Fruit fly (Drosophila melanogaster) whole organism, embryonic: ENCODE measurements around the gene mRpL39.

Experiments used
- Ada2b ChIP-seq: fragments of 200-800 bp; sonication (Bioruptor generic); IDR thresholded peaks from 2 replicates; pipeline ENCODE4 v1.3.6; 2022; ENCODE audit warnings: missing biosample characterization, missing genetic modification characterization
- Antp ChIP-seq: fragments of 200-800 bp; sonication (Bioruptor generic); optimal IDR thresholded peaks from 3 replicates; lab custom pipeline; 2016; ENCODE audit warnings: missing biosample characterization, missing genetic modification characterization
- B-H1 ChIP-seq: fragments of 200-800 bp; sonication (Bioruptor generic); IDR thresholded peaks from 3 replicates; pipeline ENCODE4 v1.3.6; 2022; ENCODE audit warnings: missing biosample characterization, missing genetic modification characterization
- CG11696 ChIP-seq: fragments of 200-800 bp; sonication (Bioruptor generic); IDR thresholded peaks from 2 replicates; pipeline ENCODE4 v1.3.6; 2022; ENCODE audit warnings: missing biosample characterization, missing genetic modification characterization
- CG11723 ChIP-seq: fragments of 200-800 bp; sonication (Bioruptor generic); optimal IDR thresholded peaks from 2 replicates; lab custom pipeline; 2017; ENCODE audit warnings: missing biosample characterization, mild to moderate bottlenecking, missing genetic modification characterization
- CG12104 ChIP-seq: fragments of 200-800 bp; sonication (Bioruptor generic); optimal IDR thresholded peaks from 3 replicates; lab custom pipeline; 2016; ENCODE audit warnings: missing biosample characterization, missing genetic modification characterization
- CG16815 ChIP-seq: fragments of 200-800 bp; sonication (Bioruptor generic); optimal IDR thresholded peaks from 3 replicates; lab custom pipeline; 2017; ENCODE audit warnings: missing biosample characterization, mild to moderate bottlenecking, missing genetic modification characterization
- CG17186 ChIP-seq: fragments of 200-800 bp; sonication (Bioruptor generic); optimal IDR thresholded peaks from 3 replicates; lab custom pipeline; 2017; ENCODE audit warnings: missing biosample characterization, missing genetic modification reagents, missing genetic modification characterization
- CG17385 ChIP-seq: fragments of 200-800 bp; sonication (Bioruptor generic); optimal IDR thresholded peaks from 3 replicates; lab custom pipeline; 2018; ENCODE audit warnings: missing biosample characterization, mild to moderate bottlenecking, missing genetic modification characterization
- CG17568 ChIP-seq: fragments of 200-800 bp; sonication (Bioruptor generic); optimal IDR thresholded peaks from 2 replicates; lab custom pipeline; 2018; ENCODE audit warnings: missing biosample characterization, mild to moderate bottlenecking, missing genetic modification characterization, moderate library complexity
- CG18619 ChIP-seq: fragments of 200-800 bp; sonication (Bioruptor generic); optimal IDR thresholded peaks from 3 replicates; lab custom pipeline; 2017; ENCODE audit warnings: missing biosample characterization, mild to moderate bottlenecking, missing genetic modification characterization
- CG42726 ChIP-seq: fragments of 200-800 bp; sonication (Bioruptor generic); IDR thresholded peaks from 2 replicates; pipeline ENCODE4 v1.3.6; 2022; ENCODE audit warnings: missing biosample characterization, missing genetic modification characterization; ENCODE audit not compliant: partially characterized antibody
- CG4328 ChIP-seq: fragments of 200-800 bp; sonication (Bioruptor generic); optimal IDR thresholded peaks from 3 replicates; lab custom pipeline; 2017; ENCODE audit warnings: missing biosample characterization, missing genetic modification reagents, missing genetic modification characterization
- CG4360 ChIP-seq: fragments of 200-800 bp; sonication (Bioruptor generic); IDR thresholded peaks from 2 replicates; pipeline ENCODE4 v1.3.6; 2022; ENCODE audit warnings: missing biosample characterization, missing genetic modification characterization
- CG6683 ChIP-seq: fragments of 200-800 bp; sonication (Bioruptor generic); optimal IDR thresholded peaks from 2 replicates; lab custom pipeline; 2017; ENCODE audit warnings: missing biosample characterization, mild to moderate bottlenecking, missing genetic modification characterization, missing genetic modification reagents
- CG6765 ChIP-seq: fragments of 200-800 bp; sonication (Bioruptor generic); optimal IDR thresholded peaks from 3 replicates; lab custom pipeline; 2017; ENCODE audit warnings: missing biosample characterization, mild to moderate bottlenecking, missing genetic modification characterization
- CG6813 ChIP-seq: fragments of 200-800 bp; sonication (Bioruptor generic); optimal IDR thresholded peaks from 2 replicates; lab custom pipeline; 2017; ENCODE audit warnings: missing biosample characterization, missing genetic modification characterization, mild to moderate bottlenecking, moderate library complexity, missing genetic modification reagents
- CG7372 ChIP-seq: fragments of 200-800 bp; sonication (Bioruptor generic); IDR thresholded peaks from 2 replicates; pipeline ENCODE4 v1.3.6; 2022; ENCODE audit warnings: missing biosample characterization, missing genetic modification characterization
- CG7963 ChIP-seq: fragments of 200-800 bp; sonication (Bioruptor generic); IDR thresholded peaks from 3 replicates; pipeline ENCODE4 v1.3.6; 2022; ENCODE audit warnings: missing biosample characterization, missing genetic modification characterization; ENCODE audit not compliant: partially characterized antibody
- CG8290 ChIP-seq, 3 experiments: fragments of 200-800 bp; sonication (Bioruptor generic); optimal IDR thresholded peaks; 2 replicates each; lab custom pipeline; 2016 to 2019; ENCODE audit warnings: missing biosample characterization in 3 of 3, missing genetic modification characterization in 3 of 3, mild to moderate bottlenecking in 2 of 3, moderate library complexity in 1 of 3
- CoRest ChIP-seq: fragments of 200-800 bp; sonication (Bioruptor generic); optimal IDR thresholded peaks from 3 replicates; lab custom pipeline; 2018; ENCODE audit warnings: missing biosample characterization, mild to moderate bottlenecking, missing genetic modification characterization, moderate library complexity
- Dek ChIP-seq: fragments of 200-800 bp; sonication (Bioruptor generic); optimal IDR thresholded peaks from 3 replicates; lab custom pipeline; 2019; ENCODE audit warnings: missing biosample characterization, mild to moderate bottlenecking, missing genetic modification characterization, moderate library complexity
- Doc3 ChIP-seq: fragments of 200-800 bp; sonication (Bioruptor generic); IDR thresholded peaks from 3 replicates; pipeline ENCODE4 v1.3.6; 2022; ENCODE audit warnings: missing biosample characterization, missing genetic modification characterization; ENCODE audit not compliant: partially characterized antibody
- Ets97D ChIP-seq: fragments of 200-800 bp; sonication (Bioruptor generic); optimal IDR thresholded peaks from 3 replicates; lab custom pipeline; 2016; ENCODE audit warnings: missing biosample characterization, missing genetic modification characterization
- Gsc ChIP-seq: fragments of 200-800 bp; sonication (Bioruptor generic); IDR thresholded peaks from 2 replicates; pipeline ENCODE4 v1.3.6; 2022; ENCODE audit warnings: missing biosample characterization, missing genetic modification characterization
- Gug ChIP-seq: fragments of 200-800 bp; sonication (Bioruptor generic); IDR thresholded peaks from 4 replicates; pipeline ENCODE4 v1.3.6; 2022; ENCODE audit warnings: missing biosample characterization, missing genetic modification characterization
- HLH54F ChIP-seq: fragments of 200-800 bp; sonication (Bioruptor generic); optimal IDR thresholded peaks from 3 replicates; lab custom pipeline; 2016; ENCODE audit warnings: missing biosample characterization, missing genetic modification characterization
- Mad ChIP-seq: fragments of 200-800 bp; sonication (Bioruptor generic); optimal IDR thresholded peaks from 2 replicates; lab custom pipeline; 2016; ENCODE audit warnings: missing biosample characterization, missing genetic modification characterization
- Nf-YB ChIP-seq: fragments of 200-800 bp; sonication (Bioruptor generic); optimal IDR thresholded peaks from 3 replicates; lab custom pipeline; 2019; ENCODE audit warnings: missing biosample characterization, mild to moderate bottlenecking, missing genetic modification characterization, moderate library complexity
- PHDP ChIP-seq: fragments of 200-800 bp; sonication (Bioruptor generic); optimal IDR thresholded peaks from 3 replicates; lab custom pipeline; 2018; ENCODE audit warnings: missing biosample characterization, mild to moderate bottlenecking, missing genetic modification characterization, moderate library complexity
- bcd ChIP-seq: fragments of 200-800 bp; sonication (Bioruptor generic); optimal IDR thresholded peaks from 2 replicates; lab custom pipeline; 2017; ENCODE audit warnings: missing biosample characterization, mild to moderate bottlenecking, missing genetic modification characterization
- chif ChIP-seq, 2 experiments: fragments of 200-800 bp; sonication (Bioruptor generic); optimal IDR thresholded peaks; 3 replicates each; lab custom pipeline; 2016; ENCODE audit warnings: missing biosample characterization in 2 of 2, missing genetic modification characterization in 2 of 2
- ci ChIP-seq: fragments of 200-800 bp; sonication (Bioruptor generic); IDR thresholded peaks from 3 replicates; pipeline ENCODE4 v1.3.6; 2022; ENCODE audit warnings: missing biosample characterization, missing genetic modification characterization
- dati ChIP-seq: fragments of 200-800 bp; sonication (Bioruptor generic); IDR thresholded peaks from 2 replicates; pipeline ENCODE4 v1.3.6; 2022; ENCODE audit warnings: missing biosample characterization, missing genetic modification characterization
- dimm ChIP-seq: fragments of 200-800 bp; sonication (Bioruptor generic); IDR thresholded peaks from 2 replicates; pipeline ENCODE4 v1.3.6; 2022; ENCODE audit warnings: missing biosample characterization, missing genetic modification characterization
- dm ChIP-seq: fragments of 200-800 bp; sonication (Bioruptor generic); optimal IDR thresholded peaks from 3 replicates; lab custom pipeline; 2016; ENCODE audit warnings: missing biosample characterization, missing genetic modification characterization
- gce ChIP-seq: fragments of 200-800 bp; sonication (Bioruptor generic); IDR thresholded peaks from 3 replicates; pipeline ENCODE4 v1.3.6; 2022; ENCODE audit warnings: missing biosample characterization, missing genetic modification characterization
- klu ChIP-seq: fragments of 200-800 bp; sonication (Bioruptor generic); IDR thresholded peaks from 2 replicates; pipeline ENCODE4 v1.3.6; 2022; ENCODE audit warnings: missing biosample characterization, missing genetic modification characterization
- lab ChIP-seq: fragments of 200-800 bp; sonication (Bioruptor generic); optimal IDR thresholded peaks from 3 replicates; lab custom pipeline; 2017; ENCODE audit warnings: missing biosample characterization, missing genetic modification characterization, mild to moderate bottlenecking, moderate library complexity, missing genetic modification reagents
- mam ChIP-seq: fragments of 200-800 bp; sonication (Bioruptor generic); optimal IDR thresholded peaks from 3 replicates; lab custom pipeline; 2016; ENCODE audit warnings: missing biosample characterization, missing genetic modification characterization
- nom ChIP-seq: fragments of 200-800 bp; sonication (Bioruptor generic); optimal IDR thresholded peaks from 2 replicates; lab custom pipeline; 2017; ENCODE audit warnings: missing biosample characterization, missing genetic modification characterization, mild to moderate bottlenecking, moderate library complexity, missing genetic modification reagents
- onecut ChIP-seq: fragments of 200-800 bp; sonication (Bioruptor generic); IDR thresholded peaks from 2 replicates; pipeline ENCODE4 v1.3.6; 2022; ENCODE audit warnings: missing biosample characterization, missing genetic modification characterization
- prd ChIP-seq, 3 experiments: fragments of >200 bp in 2 of 3; fragments of 200-800 bp in 1 of 3; sonication (Bioruptor generic) in 1 of 3; optimal IDR thresholded peaks in 2 of 3; IDR thresholded peaks in 1 of 3; 2 replicates in 2 of 3; 3 replicates in 1 of 3; pipeline versions ENCODE4 v1.3.6 to Lab custom; 2017 to 2022; ENCODE audit warnings: missing biosample characterization in 1 of 3, missing genetic modification characterization in 1 of 3
- sens-2 ChIP-seq: fragments of 200-800 bp; sonication (Bioruptor generic); IDR thresholded peaks from 2 replicates; pipeline ENCODE4 v1.3.6; 2022; ENCODE audit warnings: missing biosample characterization, missing genetic modification characterization
- tap ChIP-seq: fragments of 200-800 bp; optimal IDR thresholded peaks from 3 replicates; lab custom pipeline; 2019; ENCODE audit warnings: missing biosample characterization, mild to moderate bottlenecking, missing genetic modification characterization, moderate library complexity
- unc-4 ChIP-seq: fragments of 200-800 bp; sonication (Bioruptor generic); IDR thresholded peaks from 2 replicates; pipeline ENCODE4 v1.3.6; 2022; ENCODE audit warnings: missing biosample characterization, missing genetic modification characterization; ENCODE audit not compliant: partially characterized antibody
- yki ChIP-seq: fragments of >200 bp; optimal IDR thresholded peaks from 3 replicates; lab custom pipeline; 2018
- zen2 ChIP-seq: fragments of 200-800 bp; sonication (Bioruptor generic); IDR thresholded peaks from 3 replicates; pipeline ENCODE4 v1.3.6; 2022; ENCODE audit warnings: missing biosample characterization, missing genetic modification characterization; ENCODE audit not compliant: partially characterized antibody

The mRpL39 gene

DNA sequence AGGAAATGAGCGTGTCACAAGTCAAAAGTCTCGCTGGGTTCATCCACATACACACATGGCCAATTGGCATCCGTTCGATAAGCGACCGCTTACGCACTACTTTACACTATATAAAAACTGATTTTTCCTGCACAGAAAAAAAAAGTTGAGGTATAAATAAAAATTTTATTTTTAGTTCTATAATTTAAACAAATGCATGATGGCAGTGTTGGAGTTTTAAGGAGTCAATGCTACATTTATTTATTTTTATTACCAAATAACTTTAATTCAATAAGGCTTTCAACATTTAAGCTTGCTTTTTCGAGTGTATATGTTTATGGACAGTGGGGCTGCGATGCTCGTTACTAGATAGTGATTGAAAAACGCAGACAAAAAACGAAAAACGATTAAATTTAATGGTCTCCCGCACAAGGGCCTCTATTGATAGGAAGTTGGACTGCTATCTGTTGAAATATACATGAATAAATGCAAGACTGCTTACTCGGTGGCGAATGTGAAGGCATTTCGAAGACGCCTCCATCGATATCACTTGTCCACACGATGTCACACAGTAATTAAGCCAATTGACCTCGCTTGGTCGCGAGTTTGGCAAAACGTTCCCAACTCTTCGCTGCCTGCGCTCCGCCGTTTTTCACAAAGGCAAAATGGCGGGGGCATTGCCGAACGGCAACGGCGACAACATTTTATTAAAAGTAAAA, 12.3 kb upstream of the mRpL39 start (continued):
- TF ChIP-seq Gug (peak; percentile 43; the same call in 2 of the 4 replicates), Antp (GFP tag; lab: Kevin White, UChicago) (no peak), CG12104 (peak; percentile 55), Ets97D (GFP tag; lab: Kevin White, UChicago) (no peak), onecut (GFP tag; lab: Robert Waterston, UW) (peak; percentile 69), mam (GFP tag; lab: Kevin White, UChicago) (peak; percentile 5), HLH54F (GFP tag; lab: Kevin White, UChicago) (no peak), CoRest (tag; lab: Kevin White, UChicago) (peak; percentile 85), CG16815 (GFP tag; lab: Kevin White, UChicago) (peak; percentile 41), CG7963 (GFP tag; lab: Robert Waterston, UW) (no peak), Gsc (GFP tag; lab: Robert Waterston, UW) (no peak), chif (GFP tag; optimal IDR thresholded peaks at IDR 0.05; lab: Kevin White, UChicago) (peak; percentile 7 to 57), CG6683 (GFP tag; lab: Kevin White, UChicago) (peak; percentile 55), Dek (peak; percentile 63), tap (tag; lab: Kevin White, UChicago) (peak; percentile 82), PHDP (tag; lab: Kevin White, UChicago) (peak; percentile 82), CG42726 (GFP tag; lab: Robert Waterston, UW) (no peak), prd (optimal IDR thresholded peaks at IDR 0.05; lab: Kevin White, UChicago) (no peak), prd (GFP tag; IDR thresholded peaks at IDR 0.05; lab: Robert Waterston, UW) (peak; percentile 73), dati (no peak), gce (GFP tag; lab: Robert Waterston, UW) (peak; percentile 45; the same call in 1 of the 3 replicates), dm (GFP tag; lab: Kevin White, UChicago) (no peak), CG4328 (GFP tag; lab: Kevin White, UChicago) (peak; percentile 52), CG17186 (no peak), lab (GFP tag; lab: Kevin White, UChicago) (peak; percentile 81), CG4360 (GFP tag; lab: Robert Waterston, UW) (no peak), CG17568 (peak; percentile 50), zen2 (GFP tag; lab: Robert Waterston, UW) (no peak), Doc3 (no peak), CG6765 (peak; percentile 9), Mad (no peak), CG7372 (GFP tag; lab: Robert Waterston, UW) (no peak), CG11696 (GFP tag; lab: Robert Waterston, UW) (peak; percentile 47; the same call in 1 of the 2 replicates), sens-2 (GFP tag; lab: Robert Waterston, UW) (peak; percentile 65), nom (GFP tag; lab: Kevin White, UChicago) (peak; percentile 55), CG11723 (GFP tag; lab: Kevin White, UChicago) (peak; percentile 51), bcd (GFP tag; lab: Kevin White, UChicago) (peak; percentile 65), unc-4 (GFP tag; lab: Robert Waterston, UW) (no peak), Ada2b (GFP tag; lab: Robert Waterston, UW) (peak; percentile 79), yki (lab: Kevin White, UChicago) (no peak), B-H1 (GFP tag; lab: Robert Waterston, UW) (peak; percentile 49), klu (GFP tag; lab: Robert Waterston, UW) (peak; percentile 22; the same call in 1 of the 2 replicates), CG17385 (GFP tag; lab: Kevin White, UChicago) (peak; percentile 77), CG8290 (GFP tag; optimal IDR thresholded peaks at IDR 0.05; lab: Kevin White, UChicago) (peak; percentile 28), CG8290 (tag; optimal IDR thresholded peaks at IDR 0.05; lab: Kevin White, UChicago) (no peak), dimm (GFP tag; lab: Robert Waterston, UW) (no peak), ci (peak; percentile 86), CG6813 (GFP tag; lab: Kevin White, UChicago) (peak; percentile 65), CG18619 (GFP tag; lab: Kevin White, UChicago) (peak; percentile 46), Nf-YB (GFP tag; lab: Kevin White, UChicago) (peak; percentile 55)
